Worm (Caenorhabditis elegans): ENCODE data around the gene acdh-8.

DNA sequence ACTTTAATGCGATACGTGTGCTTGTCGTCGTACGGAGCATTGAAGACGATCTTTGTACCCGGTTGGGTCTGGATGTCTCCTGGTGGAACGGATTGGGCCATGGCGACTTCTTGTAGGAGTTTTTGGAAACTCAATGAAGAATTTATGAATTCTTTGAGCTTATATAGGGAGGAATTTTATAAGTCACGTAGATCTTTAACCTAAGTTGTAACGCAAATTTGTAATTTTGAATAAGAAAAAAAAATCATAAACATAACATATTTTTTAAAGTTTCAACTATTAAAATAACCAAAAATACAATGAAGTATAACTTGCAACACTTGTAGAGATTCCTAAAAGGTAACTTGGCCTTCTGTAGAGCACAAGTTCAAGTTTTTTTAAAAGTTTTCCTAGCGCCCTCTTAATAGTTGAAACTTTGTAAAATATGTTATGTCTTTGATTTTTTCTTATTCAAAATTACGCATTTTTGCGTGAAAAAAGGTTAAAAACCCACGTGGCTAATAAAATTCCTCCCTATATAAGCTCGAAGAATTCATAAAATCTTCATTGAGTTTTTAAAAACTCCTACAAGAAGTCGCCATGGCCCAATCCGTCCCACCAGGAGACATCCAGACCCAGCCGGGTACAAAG lies 3.2 kb downstream of the acdh-8 start, which contains the start of the genes msp-63 and msp-142:
- TF ChIP-seq tbx-11 (GFP tag; IDR thresholded peaks at IDR 0.05) (no peak), pes-1 (GFP tag; IDR thresholded peaks at IDR 0.05) (no peak), ama-1 (optimal IDR thresholded peaks at IDR 0.05) (no peak), hmg-4 (GFP tag; optimal IDR thresholded peaks at IDR 0.05) (no peak), ets-7 (tag; optimal IDR thresholded peaks at IDR 0.05) (no peak), F13C5.2 (tag; optimal IDR thresholded peaks at IDR 0.05) (no peak), ceh-13 (GFP tag; optimal IDR thresholded peaks at IDR 0.05) (no peak), hnd-1 (tag; optimal IDR thresholded peaks at IDR 0.05) (no peak)
